Worm (Caenorhabditis elegans) whole organism, young adult: ENCODE results near the gene EGAP4.1.

Source experiments
- athp-1 ChIP-seq: sonication (generic microtip); optimal IDR thresholded peaks from 2 replicates; lab custom pipeline; 2017; ENCODE audit warnings: mild to moderate bottlenecking, missing genetic modification characterization, missing compliant biosample characterization
- ceh-58 ChIP-seq: fragments of 200-800 bp; sonication (Bioruptor generic); IDR thresholded peaks from 2 replicates; pipeline ENCODE4 v1.3.6; 2022; ENCODE audit warnings: missing genetic modification characterization, missing compliant biosample characterization
- chd-7 ChIP-seq: sonication (generic microtip); optimal IDR thresholded peaks from 2 replicates; lab custom pipeline; 2016; ENCODE audit warnings: mild to moderate bottlenecking, missing genetic modification characterization, moderate library complexity, missing compliant biosample characterization

- TF ChIP-seq athp-1 (tag; lab: Kevin White, UChicago) (no peak), chd-7 (tag; lab: Kevin White, UChicago) (no peak), ceh-58 (GFP tag; lab: Robert Waterston, UW) (no peak)
Measured at ce11 chrX:8712662-8713061, 14.5 kb downstream of the EGAP4.1 start.
